Fruit fly (Drosophila melanogaster): ENCODE measurements around the gene CG31921.

The CG31921 gene

DNA sequence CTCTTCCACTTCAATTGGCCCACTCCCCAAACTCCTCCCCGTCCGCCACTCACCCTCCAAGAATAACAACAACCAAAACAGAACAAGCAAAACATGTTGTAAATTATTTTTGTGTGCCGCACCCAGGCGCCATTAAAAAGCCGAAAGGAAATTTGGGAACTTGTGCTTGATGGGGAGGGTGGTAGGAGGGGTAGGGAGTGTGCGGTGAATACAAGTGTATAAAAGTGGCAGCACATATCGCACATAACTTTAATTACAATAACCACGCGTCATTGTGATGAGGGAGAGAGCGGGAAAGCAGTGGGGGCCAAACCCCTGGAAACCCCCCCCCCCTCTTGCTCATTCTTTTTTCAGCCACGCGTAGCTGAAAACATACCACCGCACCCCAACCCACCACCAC is 25.0 kb downstream of the CG31921 start:
- TF ChIP-seq CG7101 (tag; optimal IDR thresholded peaks at IDR 0.05) (no peak), CG1620 (GFP tag; optimal IDR thresholded peaks at IDR 0.05) (no peak), Hr96 (GFP tag; optimal IDR thresholded peaks at IDR 0.05) (no peak), CG11617 (GFP tag; optimal IDR thresholded peaks at IDR 0.05) (no peak), cic (GFP tag; optimal IDR thresholded peaks at IDR 0.05) (no peak), Clk (GFP tag; optimal IDR thresholded peaks at IDR 0.05) (no peak), Crg-1 (GFP tag; optimal IDR thresholded peaks at IDR 0.05) (no peak), CG7045 (GFP tag; optimal IDR thresholded peaks at IDR 0.05) (no peak), ovo (GFP tag; optimal IDR thresholded peaks at IDR 0.05) (no peak), CG14711 (tag; optimal IDR thresholded peaks at IDR 0.05) (no peak), kay (GFP tag; ENCODE audit: borderline replicate concordance) (no peak), bab1 (GFP tag; optimal IDR thresholded peaks at IDR 0.05) (no peak)

DNA sequence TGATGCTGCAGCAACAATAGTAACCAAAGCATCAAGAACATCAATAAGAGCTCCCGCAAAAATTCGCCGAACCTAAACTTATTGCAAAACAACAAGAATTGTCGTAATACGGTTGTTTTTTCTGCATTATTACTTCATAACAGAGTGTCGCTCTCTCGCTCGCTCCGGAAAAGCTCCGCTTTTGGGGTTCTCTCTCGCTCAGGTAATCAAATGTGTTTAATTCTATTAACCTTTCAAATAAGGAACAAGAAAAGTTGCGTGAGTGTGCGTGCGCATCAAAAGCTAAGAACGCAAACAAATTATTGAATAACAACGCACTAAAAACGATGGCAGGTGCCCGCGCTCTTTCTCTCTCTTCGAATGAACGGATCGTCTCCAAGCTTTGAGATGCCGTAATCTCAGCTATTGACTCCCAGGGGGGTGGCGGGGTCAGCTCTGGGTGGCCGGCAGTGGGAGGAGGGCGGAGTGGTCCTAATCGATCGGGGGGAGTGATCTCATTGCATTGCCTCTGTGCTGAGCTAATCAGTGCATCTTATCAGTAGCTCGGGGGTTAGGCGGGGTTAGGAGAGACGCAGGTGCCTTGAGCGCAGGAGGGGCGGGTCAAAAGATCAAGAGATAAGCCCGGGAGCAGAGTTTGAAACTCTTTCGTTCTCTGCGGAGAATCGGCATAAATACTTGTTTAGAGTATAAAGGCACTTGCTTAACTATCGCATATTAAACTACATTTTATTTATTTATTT is 25.8 kb downstream of the CG31921 start:
- TF ChIP-seq toe (GFP tag; optimal IDR thresholded peaks at IDR 0.05) (no peak), CG11617 (GFP tag; optimal IDR thresholded peaks at IDR 0.05) (no peak), ovo (GFP tag; optimal IDR thresholded peaks at IDR 0.05) (peak; percentile 41), cic (GFP tag; optimal IDR thresholded peaks at IDR 0.05) (peak; percentile 33), pad (GFP tag; optimal IDR thresholded peaks at IDR 0.05) (peak; percentile 39)

DNA sequence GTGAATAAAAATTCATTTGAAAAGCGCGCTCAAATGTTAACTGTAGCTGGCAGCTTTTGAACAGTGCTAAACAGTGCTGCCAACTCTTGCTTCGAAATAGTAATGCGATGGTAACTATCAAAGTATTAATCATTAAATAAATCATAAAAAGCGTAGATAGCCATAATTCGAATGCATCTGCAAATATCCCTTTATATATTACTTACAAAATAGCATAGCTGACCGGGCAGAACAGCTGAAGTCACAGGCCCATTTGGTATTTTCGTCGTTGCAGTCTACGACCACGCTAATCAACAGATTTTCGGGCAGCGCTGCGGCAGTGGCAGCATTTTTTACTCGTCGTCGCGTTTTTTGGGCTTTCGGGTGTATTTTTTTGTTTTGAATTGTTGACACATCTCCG is 26.5 kb downstream of the CG31921 start, which contains the start of gene Plc21C:
Gene Plc21C (plus strand): TSS at position 290 of the 400 bp plus-strand sequence.
- TF ChIP-seq Crg-1 (GFP tag; optimal IDR thresholded peaks at IDR 0.05), result peak; percentile 22
- no peak for TF ChIP-seq CG5204 (GFP tag; optimal IDR thresholded peaks at IDR 0.05)
- TF ChIP-seq pad (GFP tag; optimal IDR thresholded peaks at IDR 0.05), result peak; percentile 28
- TF ChIP-seq CG1620 (GFP tag; optimal IDR thresholded peaks at IDR 0.05), result peak; percentile 74
- TF ChIP-seq bab1 (GFP tag; optimal IDR thresholded peaks at IDR 0.05), result peak; percentile 75
- TF ChIP-seq Mnt (GFP tag; optimal IDR thresholded peaks at IDR 0.05), result peak; percentile 43
- TF ChIP-seq CG33017 (tag; optimal IDR thresholded peaks at IDR 0.05), result peak; percentile 45
- peak; percentile 79 for TF ChIP-seq toe (GFP tag; optimal IDR thresholded peaks at IDR 0.05)
- TF ChIP-seq kay (GFP tag; ENCODE audit: borderline replicate concordance), result no peak
- TF ChIP-seq CG7101 (tag; optimal IDR thresholded peaks at IDR 0.05), result peak; percentile 16
- peak; percentile 35 for TF ChIP-seq cic (GFP tag; optimal IDR thresholded peaks at IDR 0.05)
- TF ChIP-seq CG7045 (GFP tag; optimal IDR thresholded peaks at IDR 0.05), result peak; percentile 4
- peak; percentile 24 for TF ChIP-seq CG11617 (GFP tag; optimal IDR thresholded peaks at IDR 0.05)
- no peak for TF ChIP-seq cnc (optimal IDR thresholded peaks at IDR 0.05)
- peak; percentile 82 for TF ChIP-seq ovo (GFP tag; optimal IDR thresholded peaks at IDR 0.05)
- peak; percentile 45 for TF ChIP-seq CG14711 (tag; optimal IDR thresholded peaks at IDR 0.05)

DNA sequence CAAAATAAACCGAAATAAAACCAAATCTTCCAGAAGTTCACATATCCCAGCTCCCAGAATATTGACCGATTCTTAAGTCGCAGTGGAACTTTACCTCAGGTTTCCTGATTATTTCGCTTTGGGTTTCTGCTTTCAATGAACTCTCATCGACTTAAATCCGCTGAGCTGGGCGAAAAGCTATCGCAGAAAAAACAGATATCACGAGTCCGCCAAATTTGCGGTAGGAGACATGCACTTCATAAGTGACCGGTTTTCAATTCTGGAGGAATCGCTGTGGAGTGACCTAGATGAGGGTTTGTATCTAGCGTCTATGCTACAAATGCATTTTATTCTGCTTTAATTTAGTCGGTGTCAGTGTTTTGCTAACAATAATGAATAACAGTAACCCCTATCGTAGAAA is 26.9 kb downstream of the CG31921 start:
- no peak for TF ChIP-seq cnc (optimal IDR thresholded peaks at IDR 0.05)
- TF ChIP-seq tj (GFP tag; optimal IDR thresholded peaks at IDR 0.05), result peak; percentile 92

DNA sequence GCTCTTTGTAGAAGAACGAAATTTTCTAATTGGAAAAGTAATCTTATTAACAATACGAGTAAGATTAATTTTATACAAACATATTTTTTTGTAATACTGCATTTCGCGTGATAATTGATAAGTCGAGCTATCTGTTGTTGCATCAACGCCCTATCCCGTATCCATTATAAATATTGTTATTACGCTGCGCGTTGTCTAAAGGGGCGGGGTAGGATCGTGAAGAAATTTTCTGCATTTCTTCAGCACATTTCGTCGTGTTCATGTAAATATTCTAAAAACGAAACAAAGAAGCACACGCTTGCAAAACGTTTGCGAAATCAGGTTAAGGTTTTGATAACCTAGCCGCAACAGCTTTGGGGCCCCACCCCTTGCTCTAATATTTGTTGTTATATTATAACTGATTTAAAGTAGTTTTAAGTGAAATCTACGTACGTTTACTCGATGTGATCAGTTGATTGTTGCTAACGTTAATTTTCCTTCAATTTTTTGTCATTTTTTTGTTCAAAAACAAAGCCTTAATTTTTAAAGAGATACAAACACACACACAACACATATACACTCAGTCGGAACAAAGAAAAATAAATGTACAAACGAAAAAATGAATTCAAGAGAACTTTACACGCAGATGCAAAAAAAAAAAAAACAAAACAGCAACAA is 28.7 kb downstream of the CG31921 start:
- TF ChIP-seq tj (GFP tag; optimal IDR thresholded peaks at IDR 0.05) (peak; percentile 66), kay (GFP tag; ENCODE audit: borderline replicate concordance) (peak; percentile 94), cic (GFP tag; optimal IDR thresholded peaks at IDR 0.05) (no peak)

DNA sequence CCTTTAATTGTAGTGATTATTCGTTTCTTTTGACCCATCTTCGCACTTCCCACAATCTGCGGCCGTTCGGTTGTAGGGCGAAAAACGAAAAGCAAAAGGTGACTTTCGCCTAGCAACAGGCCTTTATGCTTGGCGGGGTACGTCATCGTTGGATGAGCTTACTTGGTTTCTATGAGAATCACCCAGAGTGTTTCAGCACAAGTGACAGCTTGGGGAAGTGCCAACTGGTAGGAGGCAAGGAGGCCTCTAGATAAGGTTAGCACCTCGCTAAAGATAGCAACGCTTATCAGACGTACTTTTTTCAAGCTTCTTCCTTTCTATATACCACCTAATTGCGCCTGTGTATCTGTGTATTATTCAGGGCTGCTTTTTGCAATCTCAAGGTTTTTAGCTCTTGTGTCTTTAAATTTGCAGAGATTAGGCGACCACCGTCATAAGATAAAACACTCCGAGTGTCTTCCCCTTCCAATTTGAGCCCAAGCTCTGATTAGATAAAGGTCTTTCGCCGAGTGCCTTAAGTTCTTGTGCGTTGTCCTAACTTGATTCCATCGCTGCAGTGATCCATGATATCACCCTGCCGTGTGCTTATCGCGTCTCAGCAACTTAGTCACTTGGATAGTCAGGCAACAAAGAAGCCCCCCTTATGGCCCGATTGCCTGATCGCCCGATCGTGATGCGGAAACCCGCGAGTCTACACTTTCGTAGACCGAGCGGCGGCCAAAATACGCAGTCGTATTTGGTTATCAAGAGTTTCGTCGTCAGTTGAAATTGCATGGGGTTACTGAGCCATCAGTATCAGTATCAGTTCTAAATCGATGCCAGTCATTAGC is 31.0 kb downstream of the CG31921 start:
- TF ChIP-seq cic (GFP tag; optimal IDR thresholded peaks at IDR 0.05), result peak; percentile 64
- no peak for TF ChIP-seq cnc (optimal IDR thresholded peaks at IDR 0.05)
- TF ChIP-seq pad (GFP tag; optimal IDR thresholded peaks at IDR 0.05), result peak; percentile 55

DNA sequence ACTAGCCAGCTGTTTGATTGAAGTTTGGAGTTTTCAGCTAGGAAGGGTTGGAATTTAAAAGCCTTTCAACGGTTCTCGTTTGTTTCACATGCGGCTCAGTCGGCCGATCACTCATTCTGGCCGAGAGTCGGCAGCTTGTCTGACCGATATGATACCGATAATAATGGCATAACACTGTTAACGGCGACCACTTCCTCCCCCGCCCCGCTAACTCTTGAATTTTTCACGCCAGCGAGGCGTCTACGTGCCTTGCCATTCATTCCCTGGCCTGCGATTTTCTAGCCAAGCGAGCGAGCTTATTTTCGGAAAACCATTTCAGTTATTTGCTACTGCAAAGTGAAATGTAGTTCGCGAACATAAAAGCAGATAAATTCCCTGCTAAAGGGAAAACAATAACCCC is 32.1 kb downstream of the CG31921 start:
- TF ChIP-seq Hr96 (GFP tag; optimal IDR thresholded peaks at IDR 0.05) (no peak), Clk (GFP tag; optimal IDR thresholded peaks at IDR 0.05) (no peak), CG11617 (GFP tag; optimal IDR thresholded peaks at IDR 0.05) (no peak), bab1 (GFP tag; optimal IDR thresholded peaks at IDR 0.05) (no peak), kay (GFP tag; ENCODE audit: borderline replicate concordance) (no peak), CG7045 (GFP tag; optimal IDR thresholded peaks at IDR 0.05) (no peak), CG12768 (GFP tag; optimal IDR thresholded peaks at IDR 0.05) (no peak), tj (GFP tag; optimal IDR thresholded peaks at IDR 0.05) (no peak), CG5204 (GFP tag; optimal IDR thresholded peaks at IDR 0.05) (no peak), cnc (optimal IDR thresholded peaks at IDR 0.05) (no peak), Crg-1 (GFP tag; optimal IDR thresholded peaks at IDR 0.05) (no peak), CG7101 (tag; optimal IDR thresholded peaks at IDR 0.05) (no peak), ovo (GFP tag; optimal IDR thresholded peaks at IDR 0.05) (no peak), toe (GFP tag; optimal IDR thresholded peaks at IDR 0.05) (no peak), CG14711 (tag; optimal IDR thresholded peaks at IDR 0.05) (no peak), Mnt (GFP tag; optimal IDR thresholded peaks at IDR 0.05) (no peak), CG1620 (GFP tag; optimal IDR thresholded peaks at IDR 0.05) (no peak), CG33017 (tag; optimal IDR thresholded peaks at IDR 0.05) (no peak), cic (GFP tag; optimal IDR thresholded peaks at IDR 0.05) (no peak), pad (GFP tag; optimal IDR thresholded peaks at IDR 0.05) (no peak)
